Fruit fly (Drosophila melanogaster) whole organism, embryonic: ENCODE results near the gene CG16779.

Source experiments
- Blimp-1 ChIP-seq: fragments of 200-800 bp; sonication (Bioruptor generic); optimal IDR thresholded peaks from 3 replicates; lab custom pipeline; 2018; ENCODE audit warnings: missing biosample characterization, missing genetic modification characterization, mild to moderate bottlenecking, moderate library complexity, missing genetic modification reagents
- Bteb2 ChIP-seq: fragments of 200-800 bp; sonication (Bioruptor generic); optimal IDR thresholded peaks from 2 replicates; lab custom pipeline; 2016; ENCODE audit warnings: missing biosample characterization, missing genetic modification characterization
- CG10431 ChIP-seq: fragments of 200-800 bp; sonication (Bioruptor generic); optimal IDR thresholded peaks from 3 replicates; lab custom pipeline; 2018; ENCODE audit warnings: missing biosample characterization, mild to moderate bottlenecking, missing genetic modification characterization
- CG14441 ChIP-seq: fragments of 200-800 bp; sonication (Bioruptor generic); IDR thresholded peaks from 2 replicates; pipeline ENCODE4 v1.3.6; 2022; ENCODE audit warnings: missing biosample characterization, missing genetic modification characterization
- CG15073 ChIP-seq: fragments of 200-800 bp; sonication (Bioruptor generic); optimal IDR thresholded peaks from 2 replicates; lab custom pipeline; 2016; ENCODE audit warnings: missing biosample characterization, missing genetic modification characterization
- CG15479 ChIP-seq: fragments of 200-800 bp; sonication (Bioruptor generic); optimal IDR thresholded peaks from 3 replicates; lab custom pipeline; 2019; ENCODE audit warnings: missing biosample characterization, mild to moderate bottlenecking, missing genetic modification characterization, moderate library complexity
- CG18599 ChIP-seq: fragments of 200-800 bp; sonication (Bioruptor generic); optimal IDR thresholded peaks from 3 replicates; lab custom pipeline; 2017; ENCODE audit warnings: missing biosample characterization, missing genetic modification characterization, mild to moderate bottlenecking, moderate library complexity, missing genetic modification reagents
- CG2199 ChIP-seq: fragments of 200-800 bp; sonication (Bioruptor generic); IDR thresholded peaks from 3 replicates; pipeline ENCODE4 v1.3.6; 2022; ENCODE audit warnings: missing biosample characterization, missing genetic modification characterization
- CG34224 ChIP-seq: fragments of 200-800 bp; sonication (Bioruptor generic); IDR thresholded peaks from 3 replicates; pipeline ENCODE4 v1.3.6; 2022; ENCODE audit warnings: missing biosample characterization, missing genetic modification characterization; ENCODE audit not compliant: partially characterized antibody
- CG8281 ChIP-seq: fragments of 200-800 bp; sonication (Bioruptor generic); optimal IDR thresholded peaks from 2 replicates; lab custom pipeline; 2018; ENCODE audit warnings: missing biosample characterization, mild to moderate bottlenecking, missing genetic modification characterization, moderate library complexity
- CG8924 ChIP-seq: fragments of 200-800 bp; optimal IDR thresholded peaks from 3 replicates; lab custom pipeline; 2019; ENCODE audit warnings: missing biosample characterization, mild to moderate bottlenecking, missing genetic modification characterization, moderate library complexity
- CG9876 ChIP-seq: fragments of 200-800 bp; sonication (Bioruptor generic); optimal IDR thresholded peaks from 2 replicates; lab custom pipeline; 2016; ENCODE audit warnings: missing biosample characterization, missing genetic modification characterization
- CG9932 ChIP-seq: fragments of 200-800 bp; sonication (Bioruptor generic); IDR thresholded peaks from 2 replicates; pipeline ENCODE4 v1.3.6; 2022; ENCODE audit warnings: missing biosample characterization, missing genetic modification characterization
- Deaf1 ChIP-seq: fragments of 200-800 bp; optimal IDR thresholded peaks from 3 replicates; lab custom pipeline; 2019; ENCODE audit warnings: missing biosample characterization, mild to moderate bottlenecking, missing genetic modification characterization, moderate library complexity
- Dfd ChIP-seq, 2 experiments: fragments of >200 bp; optimal IDR thresholded peaks; 2 replicates each; lab custom pipeline; 2017; ENCODE audit warnings: missing biosample characterization in 2 of 2, missing genetic modification characterization in 2 of 2
- Eip74EF ChIP-seq, 2 experiments: fragments of 200-800 bp in 1 of 2; fragments of >200 bp in 1 of 2; sonication (Bioruptor generic) in 1 of 2; optimal IDR thresholded peaks; 2 replicates each; lab custom pipeline; 2017 to 2019; ENCODE audit warnings: missing biosample characterization in 2 of 2, missing genetic modification characterization in 2 of 2, mild to moderate bottlenecking in 1 of 2, moderate library complexity in 1 of 2
- HLH3B ChIP-seq: fragments of 200-800 bp; sonication (Bioruptor generic); IDR thresholded peaks from 2 replicates; pipeline ENCODE4 v1.3.6; 2022; ENCODE audit warnings: missing biosample characterization, missing genetic modification characterization
- Nf-YA ChIP-seq: fragments of 200-800 bp; sonication (Bioruptor generic); IDR thresholded peaks from 2 replicates; pipeline ENCODE4 v1.3.6; 2022; ENCODE audit warnings: missing biosample characterization, missing genetic modification characterization
- Stat92E ChIP-seq, 3 experiments: fragments of >200 bp in 2 of 3; fragments of 200-800 bp in 1 of 3; sonication (Bioruptor generic) in 1 of 3; optimal IDR thresholded peaks; 2 replicates each; lab custom pipeline; 2017 to 2019; ENCODE audit warnings: missing biosample characterization in 3 of 3, missing genetic modification characterization in 3 of 3, mild to moderate bottlenecking in 1 of 3, moderate library complexity in 1 of 3
- abd-A ChIP-seq: fragments of 200-800 bp; sonication (Bioruptor generic); optimal IDR thresholded peaks from 3 replicates; lab custom pipeline; 2019; ENCODE audit warnings: missing biosample characterization, mild to moderate bottlenecking, missing genetic modification characterization, moderate library complexity
- ara ChIP-seq: fragments of 200-800 bp; sonication (Bioruptor generic); IDR thresholded peaks from 2 replicates; pipeline ENCODE4 v1.3.6; 2022; ENCODE audit warnings: missing biosample characterization, missing genetic modification characterization
- cato ChIP-seq: fragments of 200-800 bp; sonication (Bioruptor generic); optimal IDR thresholded peaks from 2 replicates; lab custom pipeline; 2016; ENCODE audit warnings: missing biosample characterization, missing genetic modification characterization, borderline replicate concordance
- cg ChIP-seq: fragments of 200-800 bp; sonication (Bioruptor generic); optimal IDR thresholded peaks from 3 replicates; lab custom pipeline; 2019; ENCODE audit warnings: missing biosample characterization, mild to moderate bottlenecking, missing genetic modification characterization, moderate library complexity
- crol ChIP-seq: fragments of 200-800 bp; sonication (Bioruptor generic); IDR thresholded peaks from 2 replicates; pipeline ENCODE4 v1.3.6; 2022; ENCODE audit warnings: missing biosample characterization, missing genetic modification characterization
- grn ChIP-seq: fragments of 200-800 bp; sonication (Bioruptor generic); optimal IDR thresholded peaks from 3 replicates; lab custom pipeline; 2017; ENCODE audit warnings: missing biosample characterization, missing genetic modification characterization
- gt ChIP-seq: fragments of 200-800 bp; sonication (Bioruptor generic); IDR thresholded peaks from 2 replicates; pipeline ENCODE4 v1.3.6; 2022; ENCODE audit warnings: missing biosample characterization, missing genetic modification characterization
- ham ChIP-seq: fragments of 200-800 bp; sonication (Bioruptor generic); IDR thresholded peaks from 2 replicates; pipeline ENCODE4 v1.3.6; 2022; ENCODE audit warnings: missing biosample characterization, missing genetic modification characterization
- insv ChIP-seq, 2 experiments: fragments of 200-800 bp; sonication (Bioruptor generic); optimal IDR thresholded peaks; 3 replicates each; lab custom pipeline; 2016 to 2018; ENCODE audit warnings: missing biosample characterization in 2 of 2, missing genetic modification characterization in 2 of 2
- jing ChIP-seq: fragments of 200-800 bp; sonication (Bioruptor generic); optimal IDR thresholded peaks from 2 replicates; lab custom pipeline; 2018; ENCODE audit warnings: missing biosample characterization, mild to moderate bottlenecking, missing genetic modification characterization
- lab ChIP-seq: fragments of 200-800 bp; sonication (Bioruptor generic); optimal IDR thresholded peaks from 3 replicates; lab custom pipeline; 2017; ENCODE audit warnings: missing biosample characterization, missing genetic modification characterization, mild to moderate bottlenecking, moderate library complexity, missing genetic modification reagents
- lmd ChIP-seq: fragments of 200-800 bp; sonication (Bioruptor generic); IDR thresholded peaks from 2 replicates; pipeline ENCODE4 v1.3.6; 2022; ENCODE audit warnings: missing biosample characterization, missing genetic modification characterization
- mirr ChIP-seq: fragments of 200-800 bp; sonication (Bioruptor generic); optimal IDR thresholded peaks from 3 replicates; lab custom pipeline; 2018; ENCODE audit warnings: missing biosample characterization, mild to moderate bottlenecking, missing genetic modification characterization
- nau ChIP-seq: fragments of 200-800 bp; sonication (Bioruptor generic); optimal IDR thresholded peaks from 3 replicates; lab custom pipeline; 2017; ENCODE audit warnings: missing biosample characterization, mild to moderate bottlenecking, missing genetic modification characterization, missing genetic modification reagents
- odd ChIP-seq: fragments of 200-800 bp; sonication (Bioruptor generic); optimal IDR thresholded peaks from 2 replicates; lab custom pipeline; 2017; ENCODE audit warnings: missing biosample characterization, mild to moderate bottlenecking, missing genetic modification characterization
- p53 ChIP-seq: fragments of 200-800 bp; sonication (Bioruptor generic); optimal IDR thresholded peaks from 2 replicates; lab custom pipeline; 2016; ENCODE audit warnings: missing biosample characterization, missing genetic modification characterization
- pita ChIP-seq: fragments of 200-800 bp; sonication (Bioruptor generic); optimal IDR thresholded peaks from 2 replicates; lab custom pipeline; 2017; ENCODE audit warnings: missing biosample characterization, mild to moderate bottlenecking, missing genetic modification characterization
- ranshi ChIP-seq: fragments of 200-800 bp; sonication (Bioruptor generic); IDR thresholded peaks from 2 replicates; pipeline ENCODE4 v1.3.6; 2022; ENCODE audit warnings: missing biosample characterization, missing genetic modification characterization
- row ChIP-seq: fragments of 200-800 bp; sonication (Bioruptor generic); IDR thresholded peaks from 3 replicates; pipeline ENCODE4 v1.3.6; 2022; ENCODE audit warnings: missing biosample characterization, missing genetic modification characterization
- sd ChIP-seq: fragments of 200-800 bp; sonication (Bioruptor generic); optimal IDR thresholded peaks from 3 replicates; lab custom pipeline; 2018; ENCODE audit warnings: missing biosample characterization, mild to moderate bottlenecking, missing genetic modification characterization, moderate library complexity
- seq ChIP-seq: fragments of 200-800 bp; sonication (Bioruptor generic); IDR thresholded peaks from 2 replicates; pipeline ENCODE4 v1.3.6; 2022; ENCODE audit warnings: missing biosample characterization, missing genetic modification characterization
- sna ChIP-seq: fragments of 200-800 bp; sonication (Bioruptor generic); IDR thresholded peaks from 2 replicates; pipeline ENCODE4 v1.3.6; 2022; ENCODE audit warnings: missing biosample characterization, missing genetic modification characterization; ENCODE audit not compliant: partially characterized antibody
- sug ChIP-seq: fragments of 200-800 bp; optimal IDR thresholded peaks from 2 replicates; lab custom pipeline; 2019; ENCODE audit warnings: missing biosample characterization, mild to moderate bottlenecking, missing genetic modification characterization, moderate library complexity
- trem ChIP-seq: fragments of 200-800 bp; optimal IDR thresholded peaks from 3 replicates; lab custom pipeline; 2019; ENCODE audit warnings: missing biosample characterization, mild to moderate bottlenecking, missing genetic modification characterization, moderate library complexity
- ttk ChIP-seq: fragments of 200-800 bp; sonication (Bioruptor generic); IDR thresholded peaks from 2 replicates; pipeline ENCODE4 v2.1.2; 2022; ENCODE audit warnings: missing biosample characterization, missing genetic modification characterization
- zen2 ChIP-seq: fragments of 200-800 bp; sonication (Bioruptor generic); IDR thresholded peaks from 3 replicates; pipeline ENCODE4 v1.3.6; 2022; ENCODE audit warnings: missing biosample characterization, missing genetic modification characterization; ENCODE audit not compliant: partially characterized antibody

Gene CG16779

DNA sequence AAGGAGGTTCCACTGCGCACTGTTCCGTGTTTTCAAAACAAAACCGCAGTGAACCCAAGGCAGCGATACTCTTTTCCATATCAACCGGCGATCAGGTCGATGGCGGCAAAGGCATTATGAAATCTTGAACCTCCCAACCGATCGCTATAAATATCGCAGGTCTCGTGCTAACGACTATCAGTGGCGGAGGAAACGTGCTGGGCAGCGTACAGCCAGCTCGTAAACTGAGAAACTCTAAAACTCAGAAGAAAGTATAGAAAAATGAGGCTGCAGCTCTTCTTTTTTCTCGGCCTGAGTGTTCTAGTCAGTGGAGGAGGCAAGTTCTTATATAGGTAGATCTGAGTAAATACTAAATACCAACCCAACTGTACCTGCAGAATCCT is 1.1 kb upstream of the CG16779 start, which contains the start of gene phu (continued):
- TF ChIP-seq CG14441 (GFP tag; lab: Robert Waterston, UW) = no peak
- TF ChIP-seq CG8924 = no peak
- peak; percentile 1 for TF ChIP-seq sug (tag; lab: Kevin White, UChicago)
- no peak for TF ChIP-seq zen2 (GFP tag; lab: Robert Waterston, UW)
- TF ChIP-seq CG34224 (GFP tag; lab: Robert Waterston, UW) = no peak
- TF ChIP-seq p53 (GFP tag; lab: Kevin White, UChicago) = no peak
- TF ChIP-seq odd = no peak
- no peak for TF ChIP-seq Eip74EF (GFP tag; optimal IDR thresholded peaks at IDR 0.05; lab: Kevin White, UChicago)
- TF ChIP-seq Bteb2 (GFP tag; lab: Kevin White, UChicago) = no peak
- TF ChIP-seq nau (GFP tag; lab: Kevin White, UChicago) = no peak
- TF ChIP-seq Stat92E (GFP tag; optimal IDR thresholded peaks at IDR 0.05; lab: Kevin White, UChicago) = no peak
- TF ChIP-seq sna (GFP tag; lab: Robert Waterston, UW) = no peak
- TF ChIP-seq ttk (GFP tag; lab: Robert Waterston, UW) = no peak
- TF ChIP-seq pita (GFP tag; lab: Kevin White, UChicago) = no peak
- 0 out of 3 replicates have a peak, but pooled peaks have one; percentile 9 for TF ChIP-seq CG2199 (GFP tag; lab: Robert Waterston, UW)
- TF ChIP-seq Dfd (GFP tag; optimal IDR thresholded peaks at IDR 0.05; lab: Kevin White, UChicago) = no peak
- no peak for TF ChIP-seq jing (GFP tag; lab: Kevin White, UChicago)
- no peak for TF ChIP-seq ara (GFP tag; lab: Robert Waterston, UW)
- TF ChIP-seq grn (GFP tag; lab: Kevin White, UChicago) = peak; percentile 39
- TF ChIP-seq trem (tag; lab: Kevin White, UChicago) = no peak
- TF ChIP-seq gt (GFP tag; lab: Robert Waterston, UW) = no peak

dm6 chr3R:9492100-9492499 is 1.4 kb downstream of the CG16779 start:
- TF ChIP-seq row (GFP tag; lab: Robert Waterston, UW) (0 out of 3 replicates have a peak, but pooled peaks have one; percentile 33), Nf-YA (GFP tag; lab: Robert Waterston, UW) (no peak), lab (GFP tag; lab: Kevin White, UChicago) (peak; percentile 11), CG8281 (tag; lab: Kevin White, UChicago) (no peak), CG9876 (GFP tag; lab: Kevin White, UChicago) (no peak), cato (no peak), cg (GFP tag; lab: Kevin White, UChicago) (peak; percentile 43), CG15479 (no peak), ham (GFP tag; lab: Robert Waterston, UW) (no peak), insv (GFP tag; optimal IDR thresholded peaks at IDR 0.05; lab: Kevin White, UChicago) (no peak), lmd (no peak), Deaf1 (tag; lab: Kevin White, UChicago) (peak; percentile 52), seq (GFP tag; lab: Robert Waterston, UW) (0 out of 2 replicates have a peak, but pooled peaks have one; percentile 13), CG9932 (GFP tag; lab: Robert Waterston, UW) (0 out of 2 replicates have a peak, but pooled peaks have one; percentile 25), ranshi (0 out of 2 replicates have a peak, but pooled peaks have one; percentile 10), sd (peak; percentile 13), CG15073 (GFP tag; lab: Kevin White, UChicago) (no peak), crol (GFP tag; lab: Robert Waterston, UW) (peak; percentile 65), abd-A (tag; lab: Kevin White, UChicago) (peak; percentile 95), CG18599 (GFP tag; lab: Kevin White, UChicago) (peak; percentile 28), CG10431 (GFP tag; lab: Kevin White, UChicago) (no peak), Blimp-1 (GFP tag; lab: Kevin White, UChicago) (no peak), HLH3B (GFP tag; lab: Robert Waterston, UW) (no peak), mirr (GFP tag; lab: Kevin White, UChicago) (peak; percentile 45)
- TF ChIP-seq, all 482 proteins: peak for 12
